Worm (Caenorhabditis elegans) whole organism, young adult: ENCODE results near the gene gcy-20.
A peak's percentile ranks its signal among the peaks of the same experiment; 100 is the strongest.

Experiments
- B0261.1 ChIP-seq: sonication (generic microtip); optimal IDR thresholded peaks from 2 replicates; lab custom pipeline; 2016; ENCODE audit warnings: mild to moderate bottlenecking, missing genetic modification characterization, moderate library complexity, missing compliant biosample characterization
- C06A6.2 ChIP-seq: fragments of 200-800 bp; sonication (Bioruptor generic); conservative IDR thresholded peaks from 2 replicates; pipeline ENCODE4 v1.3.6; 2022; ENCODE audit warnings: missing genetic modification characterization, missing compliant biosample characterization
- F57C9.4 ChIP-seq: sonication (generic microtip); optimal IDR thresholded peaks from 2 replicates; lab custom pipeline; 2017; ENCODE audit warnings: mild to moderate bottlenecking, missing genetic modification characterization, missing compliant biosample characterization
- K12H6.12 ChIP-seq: fragments of 200-800 bp; sonication (Bioruptor generic); optimal IDR thresholded peaks from 2 replicates; lab custom pipeline; 2018; ENCODE audit warnings: mild to moderate bottlenecking, missing genetic modification characterization, missing compliant biosample characterization
- Y95B8A.8 ChIP-seq: fragments of 200-800 bp; sonication (Bioruptor generic); IDR thresholded peaks from 2 replicates; pipeline ENCODE4 v1.3.6; 2022; ENCODE audit warnings: missing genetic modification reagents, missing genetic modification characterization, missing compliant biosample characterization
- ZK185.1 ChIP-seq: sonication (generic microtip); optimal IDR thresholded peaks from 2 replicates; lab custom pipeline; 2016; ENCODE audit warnings: mild to moderate bottlenecking, missing genetic modification characterization, missing compliant biosample characterization; ENCODE audit not compliant: poor library complexity, severe bottlenecking
- aptf-2 ChIP-seq: fragments of 200-800 bp; sonication (Bioruptor generic); conservative IDR thresholded peaks from 2 replicates; pipeline ENCODE4 v1.3.6; 2022; ENCODE audit warnings: missing genetic modification reagents, missing genetic modification characterization, missing compliant biosample characterization
- athp-1 ChIP-seq: sonication (generic microtip); optimal IDR thresholded peaks from 2 replicates; lab custom pipeline; 2017; ENCODE audit warnings: mild to moderate bottlenecking, missing genetic modification characterization, missing compliant biosample characterization
- attf-3 ChIP-seq: fragments of 200-800 bp; sonication (Bioruptor generic); conservative IDR thresholded peaks from 2 replicates; pipeline ENCODE4 v1.3.6; 2022; ENCODE audit warnings: missing genetic modification reagents, missing genetic modification characterization, missing compliant biosample characterization
- attf-6 ChIP-seq: fragments of 200-800 bp; sonication (Bioruptor generic); IDR thresholded peaks from 2 replicates; pipeline ENCODE4 v1.3.6; 2022; ENCODE audit warnings: missing genetic modification reagents, missing genetic modification characterization, missing compliant biosample characterization
- ceh-27 ChIP-seq: fragments of 200-800 bp; sonication (Bioruptor generic); optimal IDR thresholded peaks from 2 replicates; lab custom pipeline; 2018; ENCODE audit warnings: mild to moderate bottlenecking, missing genetic modification characterization, moderate library complexity, missing compliant biosample characterization
- ceh-79 ChIP-seq: sonication (generic microtip); optimal IDR thresholded peaks from 2 replicates; lab custom pipeline; 2017; ENCODE audit warnings: mild to moderate bottlenecking, missing genetic modification characterization, missing compliant biosample characterization
- die-1 ChIP-seq: sonication (generic microtip); optimal IDR thresholded peaks from 2 replicates; lab custom pipeline; 2016; ENCODE audit warnings: missing genotype, mild to moderate bottlenecking, missing genetic modification characterization, missing compliant biosample characterization
- dpl-1 ChIP-seq: fragments of 150-350 bp; optimal IDR thresholded peaks from 2 replicates; lab custom pipeline; 2014; ENCODE audit warnings: missing biosample characterization, missing genetic modification reagents, missing genetic modification characterization
- egl-44 ChIP-seq: fragments of 200-800 bp; sonication (Bioruptor generic); IDR thresholded peaks from 2 replicates; pipeline ENCODE4 v1.3.6; 2022; ENCODE audit warnings: missing genetic modification reagents, missing genetic modification characterization, missing compliant biosample characterization
- egrh-3 ChIP-seq: fragments of 200-800 bp; sonication (Bioruptor generic); IDR thresholded peaks from 2 replicates; pipeline ENCODE4 v1.3.6; 2022; ENCODE audit warnings: missing genetic modification reagents, missing genetic modification characterization, missing compliant biosample characterization
- ekl-4 ChIP-seq: fragments of 200-800 bp; sonication (Bioruptor generic); IDR thresholded peaks from 2 replicates; pipeline ENCODE4 v1.3.6; 2022; ENCODE audit warnings: missing genetic modification reagents, missing genetic modification characterization, missing compliant biosample characterization
- lag-1 ChIP-seq: fragments of 200-800 bp; sonication (Bioruptor generic); IDR thresholded peaks from 2 replicates; pipeline ENCODE4 v1.3.6; 2022; ENCODE audit warnings: missing genetic modification reagents, missing genetic modification characterization, missing compliant biosample characterization
- let-607 ChIP-seq, 2 experiments: fragments of 200-800 bp in 1 of 2; sonication (Bioruptor generic) in 1 of 2; sonication (generic microtip) in 1 of 2; optimal IDR thresholded peaks; 2 replicates each; lab custom pipeline; 2016 to 2018; ENCODE audit warnings: mild to moderate bottlenecking in 2 of 2, missing compliant biosample characterization in 2 of 2, missing genetic modification characterization in 2 of 2, moderate library complexity in 2 of 2, missing genotype in 1 of 2
- lin-26 ChIP-seq: fragments of 200-800 bp; sonication (Bioruptor generic); IDR thresholded peaks from 2 replicates; pipeline ENCODE4 v1.3.6; 2022; ENCODE audit warnings: missing genetic modification reagents, missing genetic modification characterization, missing compliant biosample characterization
- lin-40 ChIP-seq: sonication (generic microtip); optimal IDR thresholded peaks from 2 replicates; lab custom pipeline; 2016; ENCODE audit warnings: missing genetic modification characterization, mild to moderate bottlenecking, missing compliant biosample characterization, missing genotype, missing genetic modification reagents
- madf-3 ChIP-seq: fragments of 200-800 bp; sonication (Bioruptor generic); IDR thresholded peaks from 2 replicates; pipeline ENCODE4 v1.3.6; 2022; ENCODE audit warnings: missing genetic modification reagents, missing genetic modification characterization, missing compliant biosample characterization
- mes-4 ChIP-seq: sonication (generic microtip); optimal IDR thresholded peaks from 2 replicates; lab custom pipeline; 2016; ENCODE audit warnings: missing genotype, missing genetic modification characterization, missing compliant biosample characterization
- nhr-90 ChIP-seq: sonication (generic microtip); optimal IDR thresholded peaks from 2 replicates; lab custom pipeline; 2016; ENCODE audit warnings: missing genotype, mild to moderate bottlenecking, missing genetic modification characterization, missing compliant biosample characterization
- pbrm-1 ChIP-seq: fragments of 200-800 bp; sonication (Bioruptor generic); IDR thresholded peaks from 2 replicates; pipeline ENCODE4 v1.3.6; 2022; ENCODE audit warnings: missing genetic modification reagents, missing genetic modification characterization, missing compliant biosample characterization
- repo-1 ChIP-seq: sonication (generic microtip); optimal IDR thresholded peaks from 2 replicates; lab custom pipeline; 2017; ENCODE audit warnings: mild to moderate bottlenecking, missing genetic modification characterization, missing compliant biosample characterization
- rpc-1 ChIP-seq, 2 experiments: fragments of 150-350 bp in 1 of 2; sonication (generic microtip) in 1 of 2; optimal IDR thresholded peaks; 2 replicates each; lab custom pipeline; 2014 to 2018; ENCODE audit warnings: missing biosample characterization in 1 of 2, missing genetic modification characterization in 1 of 2, missing genetic modification reagents in 1 of 2, missing genotype in 1 of 2
- snpc-3.4 ChIP-seq: sonication (generic microtip); optimal IDR thresholded peaks from 2 replicates; lab custom pipeline; 2017; ENCODE audit warnings: missing genetic modification characterization, mild to moderate bottlenecking, missing compliant biosample characterization, antibody characterized with exemption, moderate library complexity, missing genotype, missing genetic modification reagents
- snpc-4 ChIP-seq, 5 experiments: fragments of 150-350 bp in 1 of 5; sonication (generic microtip) in 4 of 5; optimal IDR thresholded peaks; 2 replicates each; lab custom pipeline; 2014 to 2018; ENCODE audit warnings: missing genetic modification characterization in 5 of 5, missing biosample characterization in 3 of 5, antibody characterized with exemption in 2 of 5, mild to moderate bottlenecking in 2 of 5, missing compliant biosample characterization in 2 of 5, missing genotype in 2 of 5, moderate library complexity in 2 of 5, missing genetic modification reagents in 1 of 5
- tbp1 ChIP-seq: fragments of 200-800 bp; sonication (Bioruptor generic); optimal IDR thresholded peaks from 2 replicates; lab custom pipeline; 2018; ENCODE audit warnings: mild to moderate bottlenecking, missing genetic modification characterization, missing compliant biosample characterization
- tbx-9 ChIP-seq: sonication (generic microtip); optimal IDR thresholded peaks from 2 replicates; lab custom pipeline; 2016; ENCODE audit warnings: borderline replicate concordance, missing genetic modification characterization, inconsistent platforms, missing compliant biosample characterization
- ztf-18 ChIP-seq: sonication (generic microtip); optimal IDR thresholded peaks from 2 replicates; lab custom pipeline; 2016; ENCODE audit warnings: missing genotype, mild to moderate bottlenecking, missing genetic modification characterization, missing compliant biosample characterization
- ztf-22 ChIP-seq: fragments of 200-800 bp; sonication (Bioruptor generic); optimal IDR thresholded peaks from 2 replicates; lab custom pipeline; 2018; ENCODE audit warnings: mild to moderate bottlenecking, missing genetic modification characterization, moderate library complexity, missing compliant biosample characterization
- ztf-28 ChIP-seq: fragments of 200-800 bp; sonication (Bioruptor generic); IDR thresholded peaks from 2 replicates; pipeline ENCODE4 v1.3.6; 2022; ENCODE audit warnings: missing genetic modification reagents, missing genetic modification characterization, missing compliant biosample characterization
- ztf-3 ChIP-seq: fragments of 200-800 bp; sonication (Bioruptor generic); optimal IDR thresholded peaks from 2 replicates; lab custom pipeline; 2018; ENCODE audit warnings: mild to moderate bottlenecking, missing genetic modification characterization, missing compliant biosample characterization
- ztf-6 ChIP-seq: fragments of 200-800 bp; sonication (Bioruptor generic); IDR thresholded peaks from 2 replicates; pipeline ENCODE4 v1.3.6; 2022; ENCODE audit warnings: missing genetic modification reagents, missing genetic modification characterization, missing compliant biosample characterization

Gene gcy-20

ce11 chrV:16220020-16220419 lies 33.6 kb downstream of the gcy-20 start:
- TF ChIP-seq egl-44 (GFP tag; lab: Robert Waterston, UW): no peak
- no peak for TF ChIP-seq ztf-18 (tag; lab: Kevin White, UChicago)
- TF ChIP-seq lin-26 (GFP tag; lab: Robert Waterston, UW): no peak
- TF ChIP-seq ztf-22 (GFP tag; lab: Kevin White, UChicago): no peak
- no peak for TF ChIP-seq egrh-3 (GFP tag; lab: Robert Waterston, UW)
- TF ChIP-seq ztf-3 (GFP tag; lab: Kevin White, UChicago): no peak
- TF ChIP-seq attf-3 (GFP tag; lab: Robert Waterston, UW): no peak
- TF ChIP-seq mes-4 (tag; lab: Kevin White, UChicago): no peak

ce11 chrV:16218972-16219757 lies 34.4 kb downstream of the gcy-20 start, which contains the start of gene glc-1:
Gene glc-1 (plus strand): TSS chrV:16219634.
- no peak for TF ChIP-seq ztf-28 (GFP tag; lab: Robert Waterston, UW)
- no peak for TF ChIP-seq F57C9.4 (tag; lab: Kevin White, UChicago)
- TF ChIP-seq tbp1 (GFP tag; lab: Kevin White, UChicago): peak; percentile 74
- no peak for TF ChIP-seq lin-40 (tag; lab: Kevin White, UChicago)
- TF ChIP-seq B0261.1 (tag; lab: Kevin White, UChicago): peak; percentile 42
- TF ChIP-seq snpc-4 (GFP tag; optimal IDR thresholded peaks at IDR 0.05; lab: Kevin White, UChicago): no peak
- TF ChIP-seq snpc-4 (tag; optimal IDR thresholded peaks at IDR 0.05; lab: Kevin White, UChicago): peak in 1 of 4 experiments; percentile 21
- TF ChIP-seq snpc-3.4: no peak
- peak; percentile 29 for TF ChIP-seq rpc-1 (optimal IDR thresholded peaks at IDR 0.05; lab: Kevin White, UChicago)
- TF ChIP-seq rpc-1 (tag; optimal IDR thresholded peaks at IDR 0.05; lab: Kevin White, UChicago): peak; percentile 74
- TF ChIP-seq K12H6.12 (tag; lab: Kevin White, UChicago): no peak
- no peak for TF ChIP-seq aptf-2 (GFP tag; lab: Robert Waterston, UW)
- no peak for TF ChIP-seq ceh-79 (tag; lab: Kevin White, UChicago)
- TF ChIP-seq ceh-27 (GFP tag; lab: Kevin White, UChicago): no peak
- TF ChIP-seq attf-6: 0 out of 2 replicates have a peak, but pooled peaks have one; percentile 27
- no peak for TF ChIP-seq lag-1 (GFP tag; lab: Robert Waterston, UW)
- TF ChIP-seq dpl-1 (GFP tag; lab: Kevin White, UChicago): no peak

ce11 chrV:16218522-16218921 lies 35.1 kb downstream of the gcy-20 start, which contains the start of gene F11A5.15:
Gene F11A5.15 (minus strand): TSS chrV:16218622.
- no peak for TF ChIP-seq die-1 (tag; lab: Kevin White, UChicago)
- no peak for TF ChIP-seq lag-1 (GFP tag; lab: Robert Waterston, UW)
- no peak for TF ChIP-seq C06A6.2 (GFP tag; lab: Robert Waterston, UW)
- no peak for TF ChIP-seq ekl-4 (GFP tag; lab: Robert Waterston, UW)
- no peak for TF ChIP-seq madf-3 (GFP tag; lab: Robert Waterston, UW)
- no peak for TF ChIP-seq let-607 (tag; optimal IDR thresholded peaks at IDR 0.05; lab: Kevin White, UChicago)
- no peak for TF ChIP-seq egl-44 (GFP tag; lab: Robert Waterston, UW)
- no peak for TF ChIP-seq ztf-18 (tag; lab: Kevin White, UChicago)
- no peak for TF ChIP-seq ztf-6
- TF ChIP-seq pbrm-1 (GFP tag; lab: Robert Waterston, UW): no peak
- TF ChIP-seq ztf-3 (GFP tag; lab: Kevin White, UChicago): no peak
- no peak for TF ChIP-seq Y95B8A.8 (GFP tag; lab: Robert Waterston, UW)
- no peak for TF ChIP-seq athp-1 (tag; lab: Kevin White, UChicago)
- TF ChIP-seq nhr-90: no peak
- no peak for TF ChIP-seq repo-1 (tag; lab: Kevin White, UChicago)
- TF ChIP-seq egrh-3 (GFP tag; lab: Robert Waterston, UW): no peak
- no peak for TF ChIP-seq ZK185.1 (tag; lab: Kevin White, UChicago)
- TF ChIP-seq tbx-9 (tag; lab: Kevin White, UChicago): no peak
- TF ChIP-seq, all 124 proteins: peak for 0
